Worm (Caenorhabditis elegans): Measurements from ENCODE around the gene pbs-6.

ce11 chrIII:8286003-8286402 is 42.1 kb upstream of the pbs-6 start:
- TF ChIP-seq T22C8.4 (GFP tag; IDR thresholded peaks at IDR 0.05) (no peak), ref-1 (GFP tag; conservative IDR thresholded peaks at IDR 0.05) (no peak), flt-1 (GFP tag; IDR thresholded peaks at IDR 0.05) (no peak), klf-2 (GFP tag; conservative IDR thresholded peaks at IDR 0.05) (no peak), ztf-23 (GFP tag; IDR thresholded peaks at IDR 0.05) (no peak), cog-1 (tag; optimal IDR thresholded peaks at IDR 0.05) (no peak), med-1 (GFP tag; optimal IDR thresholded peaks at IDR 0.05; ENCODE audit: insufficient read depth) (no peak), ztf-29 (GFP tag; IDR thresholded peaks at IDR 0.05) (no peak), tab-1 (GFP tag; IDR thresholded peaks at IDR 0.05) (no peak)

Measured in whole organism, midembryonic.